Fruit fly (Drosophila melanogaster) whole organism, embryonic: Measurements from ENCODE around the gene nAChRalpha7.

Experiments
- ATbp ChIP-seq: fragments of 200-800 bp; sonication (Bioruptor generic); optimal IDR thresholded peaks from 2 replicates; lab custom pipeline; 2017; ENCODE audit warnings: missing biosample characterization, mild to moderate bottlenecking, missing genetic modification characterization, missing genetic modification reagents
- Awh ChIP-seq: fragments of 200-800 bp; sonication (Bioruptor generic); IDR thresholded peaks from 2 replicates; pipeline ENCODE4, ENCODE4 v1.3.6; 2022; ENCODE audit warnings: missing biosample characterization, missing genetic modification characterization
- Blimp-1 ChIP-seq: fragments of 200-800 bp; sonication (Bioruptor generic); optimal IDR thresholded peaks from 3 replicates; lab custom pipeline; 2018; ENCODE audit warnings: missing biosample characterization, missing genetic modification characterization, mild to moderate bottlenecking, moderate library complexity, missing genetic modification reagents
- CG11085 ChIP-seq: fragments of 200-800 bp; sonication (Bioruptor generic); IDR thresholded peaks from 2 replicates; pipeline ENCODE4 v1.3.6; 2022; ENCODE audit warnings: missing biosample characterization, missing genetic modification characterization
- CG15514 ChIP-seq: fragments of 200-800 bp; sonication (Bioruptor generic); optimal IDR thresholded peaks from 3 replicates; lab custom pipeline; 2017; ENCODE audit warnings: missing biosample characterization, missing genetic modification characterization, mild to moderate bottlenecking, moderate library complexity, missing genetic modification reagents
- CG16815 ChIP-seq: fragments of 200-800 bp; sonication (Bioruptor generic); optimal IDR thresholded peaks from 3 replicates; lab custom pipeline; 2017; ENCODE audit warnings: missing biosample characterization, mild to moderate bottlenecking, missing genetic modification characterization
- CG17385 ChIP-seq: fragments of 200-800 bp; sonication (Bioruptor generic); optimal IDR thresholded peaks from 3 replicates; lab custom pipeline; 2018; ENCODE audit warnings: missing biosample characterization, mild to moderate bottlenecking, missing genetic modification characterization
- CG17802 ChIP-seq: fragments of 200-800 bp; sonication (Bioruptor generic); optimal IDR thresholded peaks from 2 replicates; lab custom pipeline; 2018; ENCODE audit warnings: missing biosample characterization, mild to moderate bottlenecking, missing genetic modification characterization, moderate library complexity
- CG17912 ChIP-seq: fragments of 200-800 bp; sonication (Bioruptor generic); optimal IDR thresholded peaks from 2 replicates; lab custom pipeline; 2018; ENCODE audit warnings: missing biosample characterization, mild to moderate bottlenecking, missing genetic modification characterization
- CG1832 ChIP-seq: fragments of 200-800 bp; sonication (Bioruptor generic); optimal IDR thresholded peaks from 2 replicates; lab custom pipeline; 2017; ENCODE audit warnings: missing biosample characterization, mild to moderate bottlenecking, missing genetic modification characterization, inconsistent platforms
- CG2129 ChIP-seq: fragments of 200-800 bp; sonication (Bioruptor generic); IDR thresholded peaks from 2 replicates; pipeline ENCODE4 v1.3.6; 2022; ENCODE audit warnings: missing biosample characterization, missing genetic modification characterization; ENCODE audit not compliant: partially characterized antibody
- CG2712 ChIP-seq: fragments of 200-800 bp; optimal IDR thresholded peaks from 3 replicates; lab custom pipeline; 2019; ENCODE audit warnings: missing biosample characterization, mild to moderate bottlenecking, missing genetic modification characterization, moderate library complexity
- CG2889 ChIP-seq: fragments of 200-800 bp; sonication (Bioruptor generic); IDR thresholded peaks from 3 replicates; pipeline ENCODE4 v1.3.6; 2022; ENCODE audit warnings: missing biosample characterization, missing genetic modification characterization
- CG4730 ChIP-seq: fragments of 200-800 bp; sonication (Bioruptor generic); IDR thresholded peaks from 2 replicates; pipeline ENCODE4 v1.3.6; 2022; ENCODE audit warnings: missing biosample characterization, missing genetic modification characterization
- CG9727 ChIP-seq: fragments of 200-800 bp; sonication (Bioruptor generic); optimal IDR thresholded peaks from 3 replicates; lab custom pipeline; 2017; ENCODE audit warnings: missing biosample characterization, mild to moderate bottlenecking, missing genetic modification characterization
- CHES-1-like ChIP-seq: fragments of 200-800 bp; sonication (Bioruptor generic); optimal IDR thresholded peaks from 2 replicates; lab custom pipeline; 2016; ENCODE audit warnings: missing biosample characterization, missing genetic modification characterization
- CkIIα-i1 ChIP-seq: fragments of 200-800 bp; sonication (Bioruptor generic); IDR thresholded peaks from 2 replicates; pipeline ENCODE4 v1.3.6; 2022; ENCODE audit warnings: missing biosample characterization, missing genetic modification characterization
- Deaf1 ChIP-seq: fragments of 200-800 bp; optimal IDR thresholded peaks from 3 replicates; lab custom pipeline; 2019; ENCODE audit warnings: missing biosample characterization, mild to moderate bottlenecking, missing genetic modification characterization, moderate library complexity
- Doc3 ChIP-seq: fragments of 200-800 bp; sonication (Bioruptor generic); IDR thresholded peaks from 3 replicates; pipeline ENCODE4 v1.3.6; 2022; ENCODE audit warnings: missing biosample characterization, missing genetic modification characterization; ENCODE audit not compliant: partially characterized antibody
- Elba2 ChIP-seq: fragments of 200-800 bp; sonication (Bioruptor generic); optimal IDR thresholded peaks from 3 replicates; lab custom pipeline; 2016; ENCODE audit warnings: missing biosample characterization, missing genetic modification characterization
- Ets65A ChIP-seq: fragments of 200-800 bp; sonication (Bioruptor generic); peaks from one replicate; lab custom pipeline; 2016; ENCODE audit warnings: missing biosample characterization, missing genetic modification characterization
- Fer2 ChIP-seq: fragments of 200-800 bp; sonication (Bioruptor generic); optimal IDR thresholded peaks from 2 replicates; lab custom pipeline; 2018; ENCODE audit warnings: missing biosample characterization, mild to moderate bottlenecking, missing genetic modification characterization, moderate library complexity
- Fer3 ChIP-seq: fragments of 200-800 bp; sonication (Bioruptor generic); optimal IDR thresholded peaks from 2 replicates; lab custom pipeline; 2018; ENCODE audit warnings: missing biosample characterization, mild to moderate bottlenecking, missing genetic modification characterization, moderate library complexity
- Gug ChIP-seq: fragments of 200-800 bp; sonication (Bioruptor generic); IDR thresholded peaks from 4 replicates; pipeline ENCODE4 v1.3.6; 2022; ENCODE audit warnings: missing biosample characterization, missing genetic modification characterization
- HLH54F ChIP-seq: fragments of 200-800 bp; sonication (Bioruptor generic); optimal IDR thresholded peaks from 3 replicates; lab custom pipeline; 2016; ENCODE audit warnings: missing biosample characterization, missing genetic modification characterization
- Hand ChIP-seq: fragments of 200-800 bp; sonication (Bioruptor generic); optimal IDR thresholded peaks from 2 replicates; lab custom pipeline; 2017; ENCODE audit warnings: mild to moderate bottlenecking, missing biosample characterization, missing genetic modification reagents, missing genetic modification characterization
- Mrtf ChIP-seq: fragments of 200-800 bp; sonication (Bioruptor generic); IDR thresholded peaks from 3 replicates; pipeline ENCODE4 v1.3.6; 2022; ENCODE audit warnings: missing biosample characterization, missing genetic modification characterization
- Oaz ChIP-seq: fragments of 200-800 bp; sonication (Bioruptor generic); IDR thresholded peaks from 2 replicates; pipeline ENCODE4 v1.3.6; 2022; ENCODE audit warnings: missing biosample characterization, missing genetic modification characterization
- Side ChIP-seq: fragments of 200-800 bp; sonication (Bioruptor generic); optimal IDR thresholded peaks from 2 replicates; lab custom pipeline; 2016; ENCODE audit warnings: missing biosample characterization, missing genetic modification characterization
- Sox102F ChIP-seq: fragments of 200-800 bp; sonication (Bioruptor generic); optimal IDR thresholded peaks from 2 replicates; lab custom pipeline; 2018; ENCODE audit warnings: missing biosample characterization, mild to moderate bottlenecking, missing genetic modification characterization, moderate library complexity
- Sry-β ChIP-seq: fragments of 200-800 bp; sonication (Bioruptor generic); optimal IDR thresholded peaks from 2 replicates; lab custom pipeline; 2018; ENCODE audit warnings: missing biosample characterization, mild to moderate bottlenecking, missing genetic modification characterization, moderate library complexity
- Tbp ChIP-seq: fragments of >200 bp; optimal IDR thresholded peaks from 2 replicates; lab custom pipeline; 2018; ENCODE audit warnings: missing biosample characterization, missing genetic modification characterization
- Vsx1 ChIP-seq: fragments of 200-800 bp; sonication (Bioruptor generic); optimal IDR thresholded peaks from 2 replicates; lab custom pipeline; 2017; ENCODE audit warnings: missing biosample characterization, mild to moderate bottlenecking, missing genetic modification characterization, missing genetic modification reagents
- ab ChIP-seq: fragments of 200-800 bp; sonication (Bioruptor generic); optimal IDR thresholded peaks from 2 replicates; lab custom pipeline; 2016; ENCODE audit warnings: missing biosample characterization, missing genetic modification characterization
- az2 ChIP-seq: fragments of 200-800 bp; sonication (Bioruptor generic); optimal IDR thresholded peaks from 3 replicates; lab custom pipeline; 2016; ENCODE audit warnings: missing biosample characterization, missing genetic modification characterization
- br ChIP-seq: fragments of >200 bp; optimal IDR thresholded peaks from 2 replicates; lab custom pipeline; 2017
- cato ChIP-seq: fragments of 200-800 bp; sonication (Bioruptor generic); optimal IDR thresholded peaks from 2 replicates; lab custom pipeline; 2016; ENCODE audit warnings: missing biosample characterization, missing genetic modification characterization, borderline replicate concordance
- croc ChIP-seq: fragments of 200-800 bp; sonication (Bioruptor generic); conservative IDR thresholded peaks from 3 replicates; pipeline ENCODE4 v1.3.6; 2022; ENCODE audit warnings: missing biosample characterization, missing genetic modification characterization
- esg ChIP-seq: fragments of 200-800 bp; sonication (Bioruptor generic); conservative IDR thresholded peaks from 2 replicates; pipeline ENCODE4 v1.3.6; 2022; ENCODE audit warnings: missing biosample characterization, missing genetic modification characterization
- exex ChIP-seq: fragments of 200-800 bp; sonication (Bioruptor generic); optimal IDR thresholded peaks from 4 replicates; lab custom pipeline; 2018; ENCODE audit warnings: missing biosample characterization, mild to moderate bottlenecking, missing genetic modification characterization, moderate library complexity
- fd102C ChIP-seq: fragments of 200-800 bp; sonication (Bioruptor generic); optimal IDR thresholded peaks from 2 replicates; lab custom pipeline; 2018; ENCODE audit warnings: missing biosample characterization, mild to moderate bottlenecking, missing genetic modification characterization, moderate library complexity
- fru ChIP-seq: fragments of >200 bp; optimal IDR thresholded peaks from 2 replicates; lab custom pipeline; 2017
- gcm2 ChIP-seq: fragments of 200-800 bp; sonication (Bioruptor generic); optimal IDR thresholded peaks from 2 replicates; lab custom pipeline; 2016; ENCODE audit warnings: missing biosample characterization, missing genetic modification characterization
- hbn ChIP-seq: fragments of 200-800 bp; sonication (Bioruptor generic); IDR thresholded peaks from 2 replicates; pipeline ENCODE4 v1.3.6; 2022; ENCODE audit warnings: missing biosample characterization, missing genetic modification characterization; ENCODE audit not compliant: partially characterized antibody
- jing ChIP-seq: fragments of 200-800 bp; sonication (Bioruptor generic); optimal IDR thresholded peaks from 2 replicates; lab custom pipeline; 2018; ENCODE audit warnings: missing biosample characterization, mild to moderate bottlenecking, missing genetic modification characterization
- rib ChIP-seq: fragments of 200-800 bp; sonication (Bioruptor generic); IDR thresholded peaks from 2 replicates; pipeline ENCODE4 v1.3.6; 2022; ENCODE audit warnings: missing biosample characterization, missing genetic modification characterization
- ro ChIP-seq: fragments of 200-800 bp; sonication (Bioruptor generic); IDR thresholded peaks from 2 replicates; pipeline ENCODE4 v1.3.6; 2022; ENCODE audit warnings: missing biosample characterization, missing genetic modification characterization
- salm ChIP-seq: fragments of 200-800 bp; sonication (Bioruptor generic); optimal IDR thresholded peaks from 2 replicates; lab custom pipeline; 2018; ENCODE audit warnings: missing biosample characterization, mild to moderate bottlenecking, missing genetic modification characterization
- sima ChIP-seq: fragments of 200-800 bp; sonication (Bioruptor generic); optimal IDR thresholded peaks from 2 replicates; lab custom pipeline; 2016; ENCODE audit warnings: missing biosample characterization, missing genetic modification characterization
- sob ChIP-seq: fragments of 200-800 bp; sonication (Bioruptor generic); IDR thresholded peaks from 2 replicates; pipeline ENCODE4 v1.3.6; 2022; ENCODE audit warnings: missing biosample characterization, missing genetic modification characterization
- ttk ChIP-seq: fragments of 200-800 bp; sonication (Bioruptor generic); IDR thresholded peaks from 2 replicates; pipeline ENCODE4 v2.1.2; 2022; ENCODE audit warnings: missing biosample characterization, missing genetic modification characterization

nAChRalpha7 gene

dm6 chrX:19307810-19308456 is 40.3 kb downstream of the nAChRalpha7 start, which contains the start of gene CG8051 (continued):
- no peak for TF ChIP-seq Awh (GFP tag; lab: Robert Waterston, UW)
- no peak for TF ChIP-seq fru (lab: Kevin White, UChicago)
- TF ChIP-seq Fer3 (tag; lab: Kevin White, UChicago): no peak
- TF ChIP-seq Elba2 (GFP tag; lab: Kevin White, UChicago): no peak
- TF ChIP-seq CG2889 (GFP tag; lab: Robert Waterston, UW): no peak
- TF ChIP-seq CG9727 (GFP tag; lab: Kevin White, UChicago): no peak
- TF ChIP-seq CG1832: no peak
- TF ChIP-seq jing (GFP tag; lab: Kevin White, UChicago): no peak
- TF ChIP-seq Side (GFP tag; lab: Kevin White, UChicago): peak; percentile 13
- no peak for TF ChIP-seq cato
- TF ChIP-seq Hand (GFP tag; lab: Kevin White, UChicago): no peak
- no peak for TF ChIP-seq esg (GFP tag; lab: Robert Waterston, UW)
- TF ChIP-seq rib: 0 out of 2 replicates have a peak, but pooled peaks have one; percentile 39
- TF ChIP-seq br: no peak
- no peak for TF ChIP-seq Sox102F (GFP tag; lab: Kevin White, UChicago)
- no peak for TF ChIP-seq HLH54F (GFP tag; lab: Kevin White, UChicago)
- TF ChIP-seq CG2129 (GFP tag; lab: Robert Waterston, UW): no peak
- TF ChIP-seq CG2712 (tag; lab: Kevin White, UChicago): peak; percentile 5
- TF ChIP-seq Gug: no peak
- TF ChIP-seq ATbp (GFP tag; lab: Kevin White, UChicago): peak; percentile 51
- peak; percentile 5 for TF ChIP-seq Blimp-1 (GFP tag; lab: Kevin White, UChicago)
- no peak for TF ChIP-seq sima (GFP tag; lab: Kevin White, UChicago)
- TF ChIP-seq CG17385 (GFP tag; lab: Kevin White, UChicago): peak; percentile 39
- no peak for TF ChIP-seq croc (GFP tag; lab: Robert Waterston, UW)
- TF ChIP-seq hbn (GFP tag; lab: Robert Waterston, UW): no peak
- no peak for TF ChIP-seq az2 (GFP tag; lab: Kevin White, UChicago)
- TF ChIP-seq Sry-β (GFP tag; lab: Kevin White, UChicago): no peak
- TF ChIP-seq Mrtf (GFP tag; lab: Robert Waterston, UW): 0 out of 3 replicates have a peak, but pooled peaks have one; percentile 29
- TF ChIP-seq Doc3: no peak
- TF ChIP-seq CG15514 (GFP tag; lab: Kevin White, UChicago): peak; percentile 90
- no peak for TF ChIP-seq CkIIα-i1 (GFP tag; lab: Robert Waterston, UW)
- TF ChIP-seq ttk (GFP tag; lab: Robert Waterston, UW): no peak
- TF ChIP-seq CG17802 (tag; lab: Kevin White, UChicago): no peak
- TF ChIP-seq CG11085: no peak
- TF ChIP-seq Vsx1 (GFP tag; lab: Kevin White, UChicago): peak; percentile 27
- no peak for TF ChIP-seq Fer2 (tag; lab: Kevin White, UChicago)
- peak; percentile 40; the same call in 1 of the 2 replicates for TF ChIP-seq sob (GFP tag; lab: Robert Waterston, UW)
- TF ChIP-seq Oaz (GFP tag; lab: Robert Waterston, UW): no peak
- TF ChIP-seq CG17912 (GFP tag; lab: Kevin White, UChicago): no peak
- peak; percentile 38 for TF ChIP-seq Deaf1 (tag; lab: Kevin White, UChicago)
- TF ChIP-seq fd102C: no peak
- no peak for TF ChIP-seq gcm2
- no peak for TF ChIP-seq Ets65A (GFP tag; lab: Kevin White, UChicago)
- no peak for TF ChIP-seq CG16815 (GFP tag; lab: Kevin White, UChicago)
- TF ChIP-seq ro (GFP tag; lab: Robert Waterston, UW): no peak
- TF ChIP-seq CG4730 (GFP tag; lab: Robert Waterston, UW): no peak
- no peak for TF ChIP-seq Tbp (GFP tag; lab: Kevin White, UChicago)
- TF ChIP-seq CHES-1-like (GFP tag; lab: Kevin White, UChicago): peak; percentile 50
- TF ChIP-seq ab (GFP tag; lab: Kevin White, UChicago): no peak
- TF ChIP-seq exex (tag; lab: Kevin White, UChicago): peak; percentile 97
- no peak for TF ChIP-seq salm (tag; lab: Kevin White, UChicago)
